Fruit fly (Drosophila melanogaster) whole organism, prepupa: ENCODE results near the gene ND-24.

Source experiments
- Blimp-1 ChIP-seq: fragments of 200-800 bp; sonication (Bioruptor generic); optimal IDR thresholded peaks from 3 replicates; lab custom pipeline; 2017; ENCODE audit warnings: missing biosample characterization, missing genetic modification characterization, mild to moderate bottlenecking, moderate library complexity, missing genetic modification reagents
- CG10669 ChIP-seq: fragments of 200-800 bp; sonication (Bioruptor generic); optimal IDR thresholded peaks from 3 replicates; lab custom pipeline; 2018; ENCODE audit warnings: missing biosample characterization, mild to moderate bottlenecking, missing genetic modification characterization, moderate library complexity
- CG16779 ChIP-seq: fragments of 200-800 bp; sonication (Bioruptor generic); optimal IDR thresholded peaks from 3 replicates; lab custom pipeline; 2017; ENCODE audit warnings: missing biosample characterization, mild to moderate bottlenecking, missing genetic modification characterization
- CG34406 ChIP-seq: fragments of 200-800 bp; sonication (Bioruptor generic); optimal IDR thresholded peaks from 3 replicates; lab custom pipeline; 2016; ENCODE audit warnings: missing biosample characterization, missing genetic modification characterization
- CG6163 ChIP-seq: fragments of 200-800 bp; sonication (Bioruptor generic); IDR thresholded peaks from 3 replicates; pipeline ENCODE4 v1.3.6; 2022; ENCODE audit warnings: missing biosample characterization, missing genetic modification characterization
- Gug ChIP-seq: fragments of 200-800 bp; sonication (Bioruptor generic); IDR thresholded peaks from 2 replicates; pipeline ENCODE4 v1.3.6; 2022; ENCODE audit warnings: missing biosample characterization, missing genetic modification characterization
- Hr38 ChIP-seq: sonication (Bioruptor generic); optimal IDR thresholded peaks from 2 replicates; lab custom pipeline; 2016; ENCODE audit warnings: missing biosample characterization, missing genetic modification characterization
- Hr4 ChIP-seq: fragments of 200-800 bp; sonication (Bioruptor generic); optimal IDR thresholded peaks from 3 replicates; lab custom pipeline; 2016; ENCODE audit warnings: missing biosample characterization, missing genetic modification characterization
- achi ChIP-seq: fragments of 200-800 bp; sonication (Bioruptor generic); optimal IDR thresholded peaks from 3 replicates; lab custom pipeline; 2016; ENCODE audit warnings: missing biosample characterization, missing genetic modification characterization
- cyc ChIP-seq: fragments of 200-800 bp; sonication (Bioruptor generic); optimal IDR thresholded peaks from 3 replicates; lab custom pipeline; 2016; ENCODE audit warnings: missing biosample characterization, missing genetic modification characterization
- dac ChIP-seq: fragments of 200-800 bp; sonication (Bioruptor generic); optimal IDR thresholded peaks from 2 replicates; lab custom pipeline; 2017; ENCODE audit warnings: missing biosample characterization, mild to moderate bottlenecking, missing genetic modification characterization
- fd59A ChIP-seq: fragments of 200-800 bp; sonication (Bioruptor generic); optimal IDR thresholded peaks from 2 replicates; lab custom pipeline; 2017; ENCODE audit warnings: missing biosample characterization, mild to moderate bottlenecking, missing genetic modification characterization, missing genetic modification reagents
- fkh ChIP-seq: fragments of 200-800 bp; sonication (Bioruptor generic); optimal IDR thresholded peaks from 3 replicates; lab custom pipeline; 2017; ENCODE audit warnings: missing biosample characterization, mild to moderate bottlenecking, missing genetic modification characterization, moderate library complexity

DNA sequence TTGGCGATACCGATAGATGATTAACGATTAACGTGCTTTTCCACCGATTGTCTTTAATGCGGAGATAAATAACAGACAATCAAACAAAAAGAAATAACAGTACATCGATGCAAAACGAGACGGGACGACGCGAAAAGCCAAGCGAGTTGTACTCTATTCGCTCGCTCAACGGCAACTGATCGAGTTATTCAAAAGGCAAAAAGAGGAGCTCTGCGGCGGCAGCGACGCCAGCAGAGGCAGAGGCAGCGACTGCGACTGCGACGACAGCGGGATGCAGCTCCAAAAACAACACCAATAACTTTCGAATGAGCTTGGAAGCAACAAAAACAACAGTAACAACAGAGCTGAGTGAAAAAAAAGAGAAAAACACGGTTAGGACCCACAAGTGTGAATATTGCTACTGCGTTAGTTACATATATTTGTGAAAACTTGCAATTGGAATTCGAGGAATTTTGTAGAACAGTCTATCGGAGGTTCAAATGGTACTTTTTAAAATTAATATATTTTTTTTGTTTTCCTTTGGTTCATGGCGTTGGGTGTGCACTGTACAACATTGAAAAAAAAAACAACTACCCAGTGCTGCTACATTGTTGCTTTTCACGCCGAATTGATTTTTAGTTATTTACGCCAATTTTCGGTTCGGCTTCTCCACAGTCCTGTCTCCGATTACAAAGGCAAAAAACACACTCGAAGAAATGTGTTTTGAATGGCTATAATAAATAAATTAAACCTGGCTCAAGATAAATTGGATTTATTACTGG is 51.0 kb downstream of the ND-24 start:
- TF ChIP-seq fkh (GFP tag; lab: Kevin White, UChicago) (no peak), fd59A (GFP tag; lab: Kevin White, UChicago) (peak; percentile 84), Gug (GFP tag; lab: Robert Waterston, UW) (peak; percentile 93), CG34406 (GFP tag; lab: Kevin White, UChicago) (peak; percentile 94), CG6163 (GFP tag; lab: Robert Waterston, UW) (peak; percentile 97), Hr4 (GFP tag; lab: Kevin White, UChicago) (peak; percentile 93), Hr38 (GFP tag; lab: Kevin White, UChicago) (no peak), cyc (GFP tag; lab: Kevin White, UChicago) (peak; percentile 91), CG10669 (GFP tag; lab: Kevin White, UChicago) (peak; percentile 89), achi (GFP tag; lab: Kevin White, UChicago) (peak; percentile 92), CG16779 (peak; percentile 91), Blimp-1 (GFP tag; lab: Kevin White, UChicago) (peak; percentile 80), dac (GFP tag; lab: Kevin White, UChicago) (peak; percentile 85)
